Worm (Caenorhabditis elegans) whole organism, late embryonic: ENCODE measurements around the gene F54H12.8.

Experiments
- ama-1 ChIP-seq: fragments of 150-350 bp; optimal IDR thresholded peaks from 2 replicates; lab custom pipeline; 2014
- ceh-22 ChIP-seq: sonication (generic microtip); optimal IDR thresholded peaks from 2 replicates; lab custom pipeline; 2017; ENCODE audit warnings: missing biosample characterization, missing genetic modification characterization
- ceh-6 ChIP-seq: fragments of 200-800 bp; sonication (Bioruptor generic); optimal IDR thresholded peaks from 2 replicates; lab custom pipeline; 2018; ENCODE audit warnings: mild to moderate bottlenecking, missing genetic modification characterization, missing compliant biosample characterization
- che-1 ChIP-seq: sonication (generic microtip); optimal IDR thresholded peaks from 2 replicates; lab custom pipeline; 2016; ENCODE audit warnings: mild to moderate bottlenecking, missing genetic modification characterization, missing compliant biosample characterization
- elt-2 ChIP-seq: sonication (generic microtip); optimal IDR thresholded peaks from 2 replicates; lab custom pipeline; 2016; ENCODE audit warnings: missing genetic modification reagents, missing genetic modification characterization, missing compliant biosample characterization
- fkh-10 ChIP-seq: fragments of 150-350 bp; optimal IDR thresholded peaks from 2 replicates; lab custom pipeline; 2014; ENCODE audit warnings: missing biosample characterization, missing genetic modification reagents, missing genetic modification characterization
- lim-6 ChIP-seq: sonication (generic microtip); optimal IDR thresholded peaks from 2 replicates; lab custom pipeline; 2016; ENCODE audit warnings: missing genetic modification characterization, missing compliant biosample characterization
- lin-11 ChIP-seq: fragments of 200-800 bp; sonication (Bioruptor generic); optimal IDR thresholded peaks from 2 replicates; lab custom pipeline; 2018; ENCODE audit warnings: mild to moderate bottlenecking, missing genetic modification characterization, missing compliant biosample characterization
- nfya-1 ChIP-seq: sonication (generic microtip); optimal IDR thresholded peaks from 2 replicates; lab custom pipeline; 2017; ENCODE audit warnings: missing genetic modification characterization, mild to moderate bottlenecking, missing compliant biosample characterization, antibody characterized with exemption, moderate library complexity
- nhr-232 ChIP-seq: sonication (generic microtip); optimal IDR thresholded peaks from 2 replicates; lab custom pipeline; 2016; ENCODE audit warnings: missing genetic modification characterization, missing compliant biosample characterization
- pha-4 ChIP-seq: fragments of 150-350 bp; optimal IDR thresholded peaks from 2 replicates; lab custom pipeline; 2018; ENCODE audit warnings: missing biosample characterization, missing genetic modification reagents, missing genetic modification characterization
- unc-42 ChIP-seq: sonication (generic microtip); optimal IDR thresholded peaks from 2 replicates; lab custom pipeline; 2016; ENCODE audit warnings: missing genotype, missing genetic modification characterization, missing compliant biosample characterization

ce11 chrIII:7940819-7941218 lies 28.2 kb downstream of the F54H12.8 start, which contains the start of gene C29E4.12:
- TF ChIP-seq ama-1 (lab: Kevin White, UChicago): no peak
- TF ChIP-seq lin-11 (tag; lab: Kevin White, UChicago): no peak
- peak; percentile 56 for TF ChIP-seq nfya-1 (tag; lab: Kevin White, UChicago)
- no peak for TF ChIP-seq elt-2 (tag; lab: Kevin White, UChicago)
- TF ChIP-seq unc-42 (tag; lab: Kevin White, UChicago): no peak
- no peak for TF ChIP-seq nhr-232 (tag; lab: Kevin White, UChicago)
- no peak for TF ChIP-seq pha-4 (tag; lab: Kevin White, UChicago)
- no peak for TF ChIP-seq fkh-10
- no peak for TF ChIP-seq ceh-6 (GFP tag; lab: Kevin White, UChicago)
- TF ChIP-seq lim-6 (tag; lab: Kevin White, UChicago): no peak
- TF ChIP-seq ceh-22 (tag; lab: Kevin White, UChicago): no peak
- TF ChIP-seq che-1: no peak
